Worm (Caenorhabditis elegans) whole organism, midembryonic: Measurements from ENCODE around the gene nfu-1.

Experiments
- T22C8.4 ChIP-seq: fragments of 200-800 bp; sonication (Bioruptor generic); IDR thresholded peaks from 2 replicates; pipeline ENCODE4 v1.3.6; 2022; ENCODE audit warnings: missing genetic modification characterization, missing compliant biosample characterization
- cog-1 ChIP-seq: sonication (generic microtip); optimal IDR thresholded peaks from 2 replicates; lab custom pipeline; 2016; ENCODE audit warnings: missing genetic modification characterization, missing compliant biosample characterization
- klf-2 ChIP-seq: fragments of 200-800 bp; sonication (Bioruptor generic); conservative IDR thresholded peaks from 2 replicates; pipeline ENCODE4 v1.3.6; 2022; ENCODE audit warnings: missing genetic modification reagents, missing genetic modification characterization, missing compliant biosample characterization
- tab-1 ChIP-seq: fragments of 200-800 bp; sonication (Bioruptor generic); IDR thresholded peaks from 2 replicates; pipeline ENCODE4 v1.3.6; 2022; ENCODE audit warnings: missing genetic modification characterization, missing compliant biosample characterization

DNA sequence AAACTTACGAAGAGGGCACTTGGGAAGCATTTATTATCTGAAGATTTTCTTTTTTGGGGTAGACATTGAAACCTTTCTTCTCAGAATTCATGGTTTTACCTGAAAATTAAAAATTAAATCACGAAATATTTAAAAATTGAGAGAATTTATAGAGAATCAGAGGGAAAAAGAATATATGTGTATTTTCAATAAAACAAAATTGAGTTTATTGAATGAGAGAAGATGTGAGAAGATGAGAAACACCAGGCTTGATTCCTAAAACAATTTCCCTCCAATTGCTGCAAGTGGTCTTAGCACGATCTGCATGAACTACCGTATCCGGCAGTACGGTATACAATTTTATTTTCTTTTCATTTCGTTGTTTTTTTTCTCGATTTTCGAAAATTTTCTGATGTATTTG lies 30.1 kb upstream of the nfu-1 start, which contains the start of gene R11A8.1:
- TF ChIP-seq T22C8.4 (GFP tag; lab: Robert Waterston, UW) (no peak), cog-1 (no peak), tab-1 (GFP tag; lab: Robert Waterston, UW) (no peak), klf-2 (GFP tag; lab: Robert Waterston, UW) (no peak)
